Worm (Caenorhabditis elegans): ENCODE results near the gene B0035.3.

DNA sequence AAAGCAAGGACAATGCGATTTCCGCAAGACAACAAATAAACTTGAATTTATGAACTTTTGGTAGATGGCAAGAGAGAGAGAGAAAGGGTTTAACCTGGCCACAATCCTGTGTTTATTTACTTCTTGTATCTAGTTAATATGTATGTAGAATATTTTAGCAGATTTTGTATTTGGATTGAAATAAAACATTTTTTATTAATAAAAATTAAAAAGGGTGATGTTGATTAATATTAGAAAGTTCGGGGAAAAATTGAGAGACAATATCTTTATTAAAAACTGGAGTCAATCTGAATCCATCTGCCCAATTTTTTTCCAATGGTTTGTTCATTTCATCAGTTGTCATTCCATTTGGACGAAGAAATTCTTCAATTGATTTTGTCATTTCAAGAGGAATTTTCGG lies 48.7 kb downstream of the B0035.3 start, which contains the start of gene col-127:
- TF ChIP-seq ama-1 (optimal IDR thresholded peaks at IDR 0.05) (no peak), pes-1 (GFP tag; IDR thresholded peaks at IDR 0.05) (no peak), ceh-36 (tag; optimal IDR thresholded peaks at IDR 0.05) (no peak), tra-4 (tag; optimal IDR thresholded peaks at IDR 0.05) (no peak)

Measured in whole organism, early embryonic.